Worm (Caenorhabditis elegans): ENCODE data around the gene gpd-3.

DNA sequence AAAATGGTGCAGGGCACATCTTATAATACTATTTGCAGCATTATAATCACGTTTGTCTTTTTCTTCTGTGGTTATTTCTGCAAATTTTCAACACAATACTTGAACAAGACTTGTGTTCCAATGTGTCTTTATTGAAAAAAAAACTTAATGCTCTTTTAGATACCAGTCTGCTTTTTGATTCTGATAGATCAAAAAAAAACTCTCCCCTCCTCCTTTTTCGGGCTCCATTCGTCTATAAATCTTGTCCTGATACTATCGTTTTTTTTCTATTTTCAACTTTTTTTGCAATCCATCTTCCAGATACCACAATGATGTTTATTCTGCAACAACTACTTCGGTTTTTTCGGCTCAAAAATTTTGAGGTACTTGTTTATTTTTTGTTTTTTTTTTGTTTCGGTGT, 32.3 kb downstream of the gpd-3 start, which contains the start of gene twk-16:
- no peak for TF ChIP-seq ceh-9 (tag; optimal IDR thresholded peaks at IDR 0.05)
- TF ChIP-seq pqm-1 (tag; optimal IDR thresholded peaks at IDR 0.05): no peak
- TF ChIP-seq pax-1 (tag; optimal IDR thresholded peaks at IDR 0.05): no peak
- no peak for TF ChIP-seq ama-1 (optimal IDR thresholded peaks at IDR 0.05)
- TF ChIP-seq ceh-14 (tag; optimal IDR thresholded peaks at IDR 0.05): no peak
- no peak for TF ChIP-seq pag-3 (tag; optimal IDR thresholded peaks at IDR 0.05; ENCODE audit: borderline replicate concordance)
- no peak for TF ChIP-seq rnt-1 (tag; optimal IDR thresholded peaks at IDR 0.05)
- no peak for TF ChIP-seq tbx-2 (tag; optimal IDR thresholded peaks at IDR 0.05)
- no peak for TF ChIP-seq pha-2 (tag; optimal IDR thresholded peaks at IDR 0.05)

All from whole organism, late embryonic.